Worm (Caenorhabditis elegans) whole organism, mixed stage, embryonic: ENCODE measurements around the gene C54F6.15.

Experiments
- M03D4.4 ChIP-seq: sonication (generic microtip); optimal IDR thresholded peaks from 2 replicates; lab custom pipeline; 2017; ENCODE audit warnings: mild to moderate bottlenecking, missing genetic modification characterization, missing compliant biosample characterization
- blmp-1 ChIP-seq: fragments of 150-350 bp; optimal IDR thresholded peaks from 2 replicates; lab custom pipeline; 2014; ENCODE audit warnings: missing biosample characterization, missing genetic modification characterization
- ceh-39 ChIP-seq: fragments of 150-350 bp; optimal IDR thresholded peaks from 2 replicates; lab custom pipeline; 2014; ENCODE audit warnings: missing biosample characterization, missing genetic modification characterization
- ceh-83 ChIP-seq: fragments of 200-800 bp; sonication (Bioruptor generic); optimal IDR thresholded peaks from 2 replicates; lab custom pipeline; 2018; ENCODE audit warnings: mild to moderate bottlenecking, missing genetic modification characterization, missing compliant biosample characterization
- ces-1 ChIP-seq: fragments of 150-350 bp; optimal IDR thresholded peaks from 2 replicates; lab custom pipeline; 2014; ENCODE audit warnings: missing biosample characterization, missing genetic modification reagents, missing genetic modification characterization
- cnd-1 ChIP-seq: fragments of 200-800 bp; sonication (Bioruptor generic); optimal IDR thresholded peaks from 2 replicates; lab custom pipeline; 2018; ENCODE audit warnings: mild to moderate bottlenecking, missing genetic modification characterization, missing compliant biosample characterization
- drap-1 ChIP-seq: fragments of 200-800 bp; sonication (Bioruptor generic); optimal IDR thresholded peaks from 3 replicates; lab custom pipeline; 2018; ENCODE audit warnings: mild to moderate bottlenecking, missing genetic modification characterization, missing compliant biosample characterization
- elt-1 ChIP-seq: sonication (generic microtip); optimal IDR thresholded peaks from 2 replicates; lab custom pipeline; 2017; ENCODE audit warnings: missing genetic modification characterization, mild to moderate bottlenecking, missing compliant biosample characterization, antibody characterized with exemption, moderate library complexity, borderline replicate concordance; ENCODE audit not compliant: insufficient read depth
- elt-3 ChIP-seq: fragments of 150-350 bp; optimal IDR thresholded peaks from 2 replicates; lab custom pipeline; 2014; ENCODE audit warnings: missing biosample characterization, missing genetic modification characterization
- ham-2 ChIP-seq: fragments of 200-800 bp; sonication (Bioruptor generic); optimal IDR thresholded peaks from 2 replicates; lab custom pipeline; 2018; ENCODE audit warnings: mild to moderate bottlenecking, missing genetic modification characterization, missing compliant biosample characterization
- hlh-1 ChIP-seq: fragments of 150-350 bp; optimal IDR thresholded peaks from 2 replicates; lab custom pipeline; 2014; ENCODE audit warnings: missing biosample characterization, missing genetic modification reagents, missing genetic modification characterization
- lin-13 ChIP-seq: fragments of 150-350 bp; optimal IDR thresholded peaks from 2 replicates; lab custom pipeline; 2014; ENCODE audit warnings: missing biosample characterization, missing genetic modification characterization
- lin-32 ChIP-seq: fragments of 200-800 bp; sonication (Bioruptor generic); optimal IDR thresholded peaks from 2 replicates; lab custom pipeline; 2018; ENCODE audit warnings: mild to moderate bottlenecking, missing genetic modification characterization, missing compliant biosample characterization
- lsy-2 ChIP-seq: fragments of 150-350 bp; optimal IDR thresholded peaks from 2 replicates; lab custom pipeline; 2014; ENCODE audit warnings: missing biosample characterization, missing genetic modification characterization
- mab-5 ChIP-seq: fragments of 150-350 bp; optimal IDR thresholded peaks from 2 replicates; lab custom pipeline; 2014; ENCODE audit warnings: missing biosample characterization, missing genetic modification characterization
- mep-1 ChIP-seq: fragments of 150-350 bp; optimal IDR thresholded peaks from 2 replicates; lab custom pipeline; 2017; ENCODE audit warnings: missing biosample characterization, missing genetic modification reagents, missing genetic modification characterization, inconsistent platforms
- mls-2 ChIP-seq: sonication (generic microtip); optimal IDR thresholded peaks from 2 replicates; lab custom pipeline; 2016; ENCODE audit warnings: mild to moderate bottlenecking, missing genetic modification characterization, moderate library complexity, missing compliant biosample characterization
- nhr-12 ChIP-seq: fragments of 150-350 bp; optimal IDR thresholded peaks from 2 replicates; lab custom pipeline; 2014; ENCODE audit warnings: missing biosample characterization, missing genetic modification characterization
- nhr-2 ChIP-seq: fragments of 150-350 bp; optimal IDR thresholded peaks from 2 replicates; lab custom pipeline; 2014; ENCODE audit warnings: missing biosample characterization, missing genetic modification characterization
- nhr-237 ChIP-seq: fragments of 150-350 bp; optimal IDR thresholded peaks from 2 replicates; lab custom pipeline; 2014; ENCODE audit warnings: missing biosample characterization, missing genetic modification characterization
- nhr-76 ChIP-seq: sonication (generic microtip); optimal IDR thresholded peaks from 2 replicates; lab custom pipeline; 2017; ENCODE audit warnings: missing biosample characterization, missing genetic modification characterization
- pha-4 ChIP-seq: fragments of 150-350 bp; optimal IDR thresholded peaks from 2 replicates; lab custom pipeline; 2018; ENCODE audit warnings: missing biosample characterization, missing genetic modification reagents, missing genetic modification characterization
- sem-2 ChIP-seq: fragments of 200-800 bp; sonication (Bioruptor generic); optimal IDR thresholded peaks from 2 replicates; lab custom pipeline; 2018; ENCODE audit warnings: mild to moderate bottlenecking, missing genetic modification characterization, missing compliant biosample characterization
- snpc-4 ChIP-seq: fragments of 150-350 bp; optimal IDR thresholded peaks from 2 replicates; lab custom pipeline; 2014; ENCODE audit warnings: missing biosample characterization, missing genetic modification characterization
- sptf-1 ChIP-seq: sonication (generic microtip); optimal IDR thresholded peaks from 2 replicates; lab custom pipeline; 2017; ENCODE audit warnings: mild to moderate bottlenecking, missing genetic modification characterization, moderate library complexity, missing compliant biosample characterization
- tbx-8 ChIP-seq: fragments of 200-800 bp; sonication (Bioruptor generic); optimal IDR thresholded peaks from 2 replicates; lab custom pipeline; 2018; ENCODE audit warnings: mild to moderate bottlenecking, missing genetic modification characterization, moderate library complexity, missing compliant biosample characterization
- unc-120 ChIP-seq: sonication (generic microtip); optimal IDR thresholded peaks from 2 replicates; lab custom pipeline; 2017; ENCODE audit warnings: missing genetic modification characterization, missing compliant biosample characterization; ENCODE audit not compliant: poor library complexity, severe bottlenecking
- unc-39 ChIP-seq: fragments of 150-350 bp; optimal IDR thresholded peaks from 2 replicates; lab custom pipeline; 2014; ENCODE audit warnings: missing biosample characterization, missing genetic modification characterization
- zip-8 ChIP-seq: fragments of 150-350 bp; optimal IDR thresholded peaks from 2 replicates; lab custom pipeline; 2014; ENCODE audit warnings: missing biosample characterization, missing genetic modification characterization
- ztf-11 ChIP-seq: fragments of 150-350 bp; optimal IDR thresholded peaks from 2 replicates; lab custom pipeline; 2014; ENCODE audit warnings: missing biosample characterization, missing genetic modification characterization

The C54F6.15 gene

ce11 chrV:7480949-7481348 is 41.2 kb downstream of the C54F6.15 start, which contains the start of gene C18B10.6:
C18B10.6 (minus strand) TSS chrV:7481049.
- TF ChIP-seq sem-2, result no peak
- no peak for TF ChIP-seq nhr-2 (tag; lab: Kevin White, UChicago)
- no peak for TF ChIP-seq mep-1 (tag; lab: Kevin White, UChicago)
- TF ChIP-seq hlh-1 (tag; lab: Kevin White, UChicago), result no peak
- no peak for TF ChIP-seq nhr-237 (tag; lab: Kevin White, UChicago)
- TF ChIP-seq unc-39, result no peak
- TF ChIP-seq lin-32 (GFP tag; lab: Kevin White, UChicago), result no peak
- no peak for TF ChIP-seq ceh-39
- TF ChIP-seq pha-4 (tag; lab: Kevin White, UChicago), result no peak

- TF ChIP-seq nhr-76 (tag; lab: Kevin White, UChicago), result no peak
- no peak for TF ChIP-seq blmp-1
- no peak for TF ChIP-seq nhr-12 (tag; lab: Kevin White, UChicago)
- no peak for TF ChIP-seq drap-1 (GFP tag; lab: Kevin White, UChicago)
- no peak for TF ChIP-seq elt-3 (tag; lab: Kevin White, UChicago)
- no peak for TF ChIP-seq lin-32 (GFP tag; lab: Kevin White, UChicago)
- no peak for TF ChIP-seq zip-8
- no peak for TF ChIP-seq mab-5 (tag; lab: Kevin White, UChicago)
- no peak for TF ChIP-seq ham-2 (GFP tag; lab: Kevin White, UChicago)
- TF ChIP-seq, all 35 proteins: peak for 0
Measured at ce11 chrV:7478404-7478803, 43.8 kb downstream of the C54F6.15 start, which contains the start of gene str-190. str-190 (minus strand) TSS chrV:7478504.

ce11 chrV:7476766-7477165 is 45.4 kb downstream of the C54F6.15 start, which contains the start of gene srh-125:
srh-125 (minus strand) TSS chrV:7476866.
- TF ChIP-seq snpc-4 (no peak), M03D4.4 (tag; lab: Kevin White, UChicago) (no peak), hlh-1 (tag; lab: Kevin White, UChicago) (no peak), ces-1 (no peak), unc-120 (tag; lab: Kevin White, UChicago) (no peak), nhr-2 (tag; lab: Kevin White, UChicago) (no peak), tbx-8 (GFP tag; lab: Kevin White, UChicago) (no peak), sem-2 (no peak), cnd-1 (no peak), nhr-12 (tag; lab: Kevin White, UChicago) (no peak), sptf-1 (tag; lab: Kevin White, UChicago) (no peak), lin-13 (tag; lab: Kevin White, UChicago) (no peak), elt-1 (tag; lab: Kevin White, UChicago) (no peak), elt-3 (tag; lab: Kevin White, UChicago) (no peak), pha-4 (tag; lab: Kevin White, UChicago) (no peak), mls-2 (tag; lab: Kevin White, UChicago) (no peak)

ce11 chrV:7472815-7473214 is 49.4 kb downstream of the C54F6.15 start, which contains the start of gene str-28:
str-28 (minus strand) TSS chrV:7472915.
- TF ChIP-seq ceh-83 (GFP tag; lab: Kevin White, UChicago) (no peak), cnd-1 (no peak), M03D4.4 (tag; lab: Kevin White, UChicago) (no peak), elt-3 (tag; lab: Kevin White, UChicago) (no peak), hlh-1 (tag; lab: Kevin White, UChicago) (no peak), blmp-1 (no peak), mep-1 (tag; lab: Kevin White, UChicago) (no peak), ztf-11 (tag; lab: Kevin White, UChicago) (no peak), lsy-2 (tag; lab: Kevin White, UChicago) (no peak), unc-39 (no peak)
